Worm (Caenorhabditis elegans) whole organism, L4/young adult: ENCODE results near the gene T05B11.4.

Experiments
- W03F9.2 ChIP-seq: fragments of 150-350 bp; optimal IDR thresholded peaks from 2 replicates; lab custom pipeline; 2014; ENCODE audit warnings: missing biosample characterization, missing genetic modification characterization
- him-1 ChIP-seq: sonication (generic microtip); optimal IDR thresholded peaks from 2 replicates; lab custom pipeline; 2016; ENCODE audit warnings: missing genotype, missing genetic modification reagents, missing genetic modification characterization, missing compliant biosample characterization

- TF ChIP-seq him-1 (no peak), W03F9.2 (tag; lab: Kevin White, UChicago) (no peak)
Observed at ce11 chrV:7744068-7744467, 10.4 kb downstream of the T05B11.4 start.
